Worm (Caenorhabditis elegans): ENCODE measurements around the gene C27B7.6.

DNA sequence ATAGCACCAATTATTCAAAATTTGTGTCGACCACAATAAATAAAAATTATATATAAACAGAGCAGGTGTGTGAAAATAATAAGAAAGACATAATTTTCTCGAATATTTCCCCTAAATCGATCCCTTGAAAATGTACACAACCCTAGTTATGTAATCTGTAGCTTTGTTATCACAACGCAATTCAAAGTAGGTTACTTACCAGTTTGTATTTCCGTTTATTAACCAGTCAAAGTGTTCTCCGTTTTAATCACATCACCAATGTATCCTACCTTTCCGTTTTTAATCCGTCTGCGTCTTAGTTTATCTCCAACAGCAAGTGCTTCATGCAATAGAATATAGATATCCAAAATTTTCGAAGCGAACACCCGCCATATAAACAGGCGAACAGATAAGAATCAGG lies 52.8 kb downstream of the C27B7.6 start:
- TF ChIP-seq zfp-2 (tag; optimal IDR thresholded peaks at IDR 0.05) (no peak), lin-1 (GFP tag; IDR thresholded peaks at IDR 0.05) (no peak), pqm-1 (tag; optimal IDR thresholded peaks at IDR 0.05) (no peak), tra-1 (GFP tag; IDR thresholded peaks at IDR 0.05) (no peak), ztf-11 (tag; optimal IDR thresholded peaks at IDR 0.05) (no peak), ama-1 (optimal IDR thresholded peaks at IDR 0.05) (no peak), aly-2 (tag; optimal IDR thresholded peaks at IDR 0.05) (no peak), ces-1 (GFP tag; optimal IDR thresholded peaks at IDR 0.05) (no peak), unc-62 (GFP tag; optimal IDR thresholded peaks at IDR 0.05 in 1 of 2) (no peak), unc-62 (tag; optimal IDR thresholded peaks at IDR 0.05) (no peak)
